Worm (Caenorhabditis elegans): ENCODE measurements around the gene str-18.
"Not testable (repeated sequence)": the region's sequence is repeated elsewhere in the genome, so short reads cannot be mapped to it uniquely, and the experiment has no call there.

str-18 gene

ce11 chrV:15750130-15750529 is 8.4 kb upstream of the str-18 start, which contains the start of gene str-6:
Gene str-6 (minus strand): TSS chrV:15750230.
- TF ChIP-seq W03F9.2 (tag; optimal IDR thresholded peaks at IDR 0.05) (no peak), him-1 (tag; optimal IDR thresholded peaks at IDR 0.05) (no peak), dao-5 (tag; optimal IDR thresholded peaks at IDR 0.05) (no peak)

- TF ChIP-seq dao-5, W03F9.2, him-1 (tag; optimal IDR thresholded peaks at IDR 0.05): not testable (repeated sequence)
Observed at ce11 chrV:15748343-15748742, 6.6 kb upstream of the str-18 start, which contains the start of gene T23D5.8. Gene T23D5.8 (minus strand): TSS chrV:15748443.

- TF ChIP-seq dao-5, him-1, W03F9.2 (tag; optimal IDR thresholded peaks at IDR 0.05): not testable (repeated sequence)
Observed at ce11 chrV:15744366-15744765, 2.6 kb upstream of the str-18 start, which contains the start of gene str-19. Gene str-19 (minus strand): TSS chrV:15744466.

ce11 chrV:15735720-15736119 is 6.0 kb downstream of the str-18 start, which contains the start of gene str-27:
Gene str-27 (minus strand): TSS chrV:15735820.
- TF ChIP-seq dao-5 (tag; optimal IDR thresholded peaks at IDR 0.05), result no peak
- TF ChIP-seq W03F9.2 (tag; optimal IDR thresholded peaks at IDR 0.05), result no peak
- TF ChIP-seq him-1 (tag; optimal IDR thresholded peaks at IDR 0.05), result no peak

- no peak for TF ChIP-seq him-1 (tag; optimal IDR thresholded peaks at IDR 0.05)
- TF ChIP-seq dao-5 (tag; optimal IDR thresholded peaks at IDR 0.05), result no peak
- no peak for TF ChIP-seq W03F9.2 (tag; optimal IDR thresholded peaks at IDR 0.05)
Observed at ce11 chrV:15733568-15733967, 8.2 kb downstream of the str-18 start, which contains the start of gene T23D5.3. Gene T23D5.3 (minus strand): TSS chrV:15733668.

- TF ChIP-seq dao-5 (tag; optimal IDR thresholded peaks at IDR 0.05), result no peak
Observed at ce11 chrV:15733020-15733419, 8.7 kb downstream of the str-18 start.

- TF ChIP-seq dao-5 (tag; optimal IDR thresholded peaks at IDR 0.05) (no peak), W03F9.2 (tag; optimal IDR thresholded peaks at IDR 0.05) (no peak)
Observed at ce11 chrV:15732209-15732608, 9.5 kb downstream of the str-18 start, which contains the start of gene str-38. Gene str-38 (minus strand): TSS chrV:15732309.

- TF ChIP-seq dao-5 (tag; optimal IDR thresholded peaks at IDR 0.05), result no peak
- TF ChIP-seq him-1 (tag; optimal IDR thresholded peaks at IDR 0.05), result no peak
- no peak for TF ChIP-seq W03F9.2 (tag; optimal IDR thresholded peaks at IDR 0.05)
Observed at ce11 chrV:15730459-15730858, 11.3 kb downstream of the str-18 start, which contains the start of gene Y6E2A.10. Gene Y6E2A.10 (minus strand): TSS chrV:15730559.

- TF ChIP-seq W03F9.2 (tag; optimal IDR thresholded peaks at IDR 0.05), result no peak
- no peak for TF ChIP-seq dao-5 (tag; optimal IDR thresholded peaks at IDR 0.05)
Observed at ce11 chrV:15726610-15727009, 15.1 kb downstream of the str-18 start, which contains the start of the genes irld-57 and sfxn-1.3. Gene irld-57 (minus strand): TSS chrV:15726710. Gene sfxn-1.3 (plus strand): TSS chrV:15726841.

ce11 chrV:15721888-15722287 is 19.9 kb downstream of the str-18 start, which contains the start of gene srh-140:
Gene srh-140 (plus strand): TSS chrV:15722188.
- TF ChIP-seq dao-5 (tag; optimal IDR thresholded peaks at IDR 0.05) (no peak), W03F9.2 (tag; optimal IDR thresholded peaks at IDR 0.05) (no peak), him-1 (tag; optimal IDR thresholded peaks at IDR 0.05) (no peak)

ce11 chrV:15721431-15721830 is 20.3 kb downstream of the str-18 start:
- TF ChIP-seq him-1 (tag; optimal IDR thresholded peaks at IDR 0.05) (no peak), W03F9.2 (tag; optimal IDR thresholded peaks at IDR 0.05) (no peak), dao-5 (tag; optimal IDR thresholded peaks at IDR 0.05) (no peak)

ce11 chrV:15719570-15719969 is 22.2 kb downstream of the str-18 start, which contains the start of gene Y6E2A.7:
Gene Y6E2A.7 (plus strand): TSS chrV:15719870.
- TF ChIP-seq W03F9.2 (tag; optimal IDR thresholded peaks at IDR 0.05), result no peak
- no peak for TF ChIP-seq him-1 (tag; optimal IDR thresholded peaks at IDR 0.05)
- no peak for TF ChIP-seq dao-5 (tag; optimal IDR thresholded peaks at IDR 0.05)

- no peak for TF ChIP-seq him-1 (tag; optimal IDR thresholded peaks at IDR 0.05)
Observed at ce11 chrV:15718562-15718961, 23.2 kb downstream of the str-18 start, which contains the start of gene Y6E2A.5. Gene Y6E2A.5 (minus strand): TSS chrV:15718662.

- no peak for TF ChIP-seq dao-5 (tag; optimal IDR thresholded peaks at IDR 0.05)
- TF ChIP-seq W03F9.2 (tag; optimal IDR thresholded peaks at IDR 0.05), result no peak
- no peak for TF ChIP-seq him-1 (tag; optimal IDR thresholded peaks at IDR 0.05)
Observed at ce11 chrV:15716679-15717078, 25.1 kb downstream of the str-18 start, which contains the start of gene Y6E2A.4. Gene Y6E2A.4 (minus strand): TSS chrV:15716779.

- no peak for TF ChIP-seq W03F9.2 (tag; optimal IDR thresholded peaks at IDR 0.05)
- no peak for TF ChIP-seq him-1 (tag; optimal IDR thresholded peaks at IDR 0.05)
- no peak for TF ChIP-seq dao-5 (tag; optimal IDR thresholded peaks at IDR 0.05)
Observed at ce11 chrV:15715636-15716035, 26.1 kb downstream of the str-18 start.
